Worm (Caenorhabditis elegans) whole organism, L1 larva: ENCODE measurements around the gene T04C12.1.

Experiments used
- egl-27 ChIP-seq, 2 experiments: fragments of 150-350 bp in 1 of 2; sonication (generic microtip); optimal IDR thresholded peaks; 3 replicates each; lab custom pipeline; 2017 to 2018; ENCODE audit warnings: missing biosample characterization in 2 of 2, missing genetic modification characterization in 2 of 2, missing genetic modification reagents in 2 of 2
- elt-2 ChIP-seq: sonication (generic microtip); optimal IDR thresholded peaks from 2 replicates; lab custom pipeline; 2016; ENCODE audit warnings: missing genetic modification characterization, mild to moderate bottlenecking, inconsistent platforms, missing compliant biosample characterization, missing genetic modification reagents
- fkh-10 ChIP-seq: sonication (generic microtip); optimal IDR thresholded peaks from 2 replicates; lab custom pipeline; 2017; ENCODE audit warnings: missing biosample characterization, missing genetic modification reagents, missing genetic modification characterization
- fos-1 ChIP-seq: fragments of 150-350 bp; optimal IDR thresholded peaks from 2 replicates; lab custom pipeline; 2014; ENCODE audit warnings: missing biosample characterization, missing genetic modification characterization
- lin-39 ChIP-seq: fragments of 150-350 bp; optimal IDR thresholded peaks from 2 replicates; lab custom pipeline; 2014; ENCODE audit warnings: missing biosample characterization, missing genetic modification reagents, missing genetic modification characterization
- nhr-11 ChIP-seq: fragments of 150-350 bp; optimal IDR thresholded peaks from 2 replicates; lab custom pipeline; 2014; ENCODE audit warnings: missing biosample characterization, missing genetic modification characterization
- pqm-1 ChIP-seq: sonication (generic microtip); optimal IDR thresholded peaks from 3 replicates; lab custom pipeline; 2017; ENCODE audit warnings: missing biosample characterization, missing genetic modification characterization
- sox-4 ChIP-seq: sonication (generic microtip); optimal IDR thresholded peaks from 2 replicates; lab custom pipeline; 2016; ENCODE audit warnings: missing genetic modification characterization, missing compliant biosample characterization

DNA sequence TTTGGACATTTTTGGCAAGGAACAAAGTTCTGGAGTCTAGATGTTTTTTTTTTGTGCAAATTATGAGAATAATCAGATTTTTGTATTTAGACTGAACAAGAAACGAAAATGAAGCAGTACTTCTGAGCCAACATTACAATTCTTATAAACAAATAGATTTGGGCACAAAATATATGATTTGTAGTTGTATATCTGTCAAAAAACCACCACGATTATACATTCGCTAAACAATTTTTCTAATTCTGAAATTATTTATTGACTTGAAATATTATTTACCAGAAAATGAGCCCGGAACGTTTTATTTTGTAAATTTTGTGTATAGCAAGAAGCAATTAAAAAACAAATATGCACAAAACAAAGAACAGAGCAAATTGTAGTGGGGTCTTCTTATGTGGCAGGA lies 12.4 kb upstream of the T04C12.1 start:
- TF ChIP-seq sox-4 (tag; lab: Kevin White, UChicago) (no peak), lin-39 (tag; lab: Kevin White, UChicago) (no peak), fkh-10 (GFP tag; lab: Kevin White, UChicago) (no peak), pqm-1 (tag; lab: Kevin White, UChicago) (no peak), nhr-11 (tag; lab: Kevin White, UChicago) (peak; percentile 27), elt-2 (tag; lab: Kevin White, UChicago) (no peak), egl-27 (tag; optimal IDR thresholded peaks at IDR 0.05; lab: Kevin White, UChicago) (no peak), fos-1 (tag; lab: Kevin White, UChicago) (no peak)
